Fruit fly (Drosophila melanogaster) whole organism, prepupa: ENCODE results near the gene CG31697.

ENCODE experiments used
- Blimp-1 ChIP-seq: fragments of 200-800 bp; sonication (Bioruptor generic); optimal IDR thresholded peaks from 3 replicates; lab custom pipeline; 2017; ENCODE audit warnings: missing biosample characterization, missing genetic modification characterization, mild to moderate bottlenecking, moderate library complexity, missing genetic modification reagents
- CG11762 ChIP-seq: fragments of 200-800 bp; sonication (Bioruptor generic); optimal IDR thresholded peaks from 3 replicates; lab custom pipeline; 2016; ENCODE audit warnings: missing biosample characterization, missing genetic modification characterization; ENCODE audit not compliant: insufficient read depth
- CG11902 ChIP-seq: fragments of 200-800 bp; sonication (Bioruptor generic); optimal IDR thresholded peaks from 3 replicates; lab custom pipeline; 2016; ENCODE audit warnings: missing biosample characterization, missing genetic modification characterization
- CG15336 ChIP-seq: fragments of 200-800 bp; sonication (Bioruptor generic); IDR thresholded peaks from 2 replicates; pipeline ENCODE4 v1.3.6; 2022; ENCODE audit warnings: missing biosample characterization, missing genetic modification characterization
- CG1621 ChIP-seq: fragments of 200-800 bp; sonication (Bioruptor generic); optimal IDR thresholded peaks from 3 replicates; lab custom pipeline; 2018; ENCODE audit warnings: missing biosample characterization, mild to moderate bottlenecking, missing genetic modification characterization
- CG16779 ChIP-seq: fragments of 200-800 bp; sonication (Bioruptor generic); optimal IDR thresholded peaks from 3 replicates; lab custom pipeline; 2017; ENCODE audit warnings: missing biosample characterization, mild to moderate bottlenecking, missing genetic modification characterization
- CG3032 ChIP-seq: fragments of 200-800 bp; optimal IDR thresholded peaks from 2 replicates; lab custom pipeline; 2019; ENCODE audit warnings: missing biosample characterization, mild to moderate bottlenecking, missing genetic modification characterization, moderate library complexity
- CG3919 ChIP-seq: fragments of 200-800 bp; sonication (Bioruptor generic); optimal IDR thresholded peaks from 3 replicates; lab custom pipeline; 2016; ENCODE audit warnings: missing biosample characterization, missing genetic modification characterization
- CG4318 ChIP-seq: fragments of 200-800 bp; sonication (Bioruptor generic); optimal IDR thresholded peaks from 3 replicates; lab custom pipeline; 2017; ENCODE audit warnings: missing biosample characterization, mild to moderate bottlenecking, missing genetic modification characterization
- CG6163 ChIP-seq: fragments of 200-800 bp; sonication (Bioruptor generic); IDR thresholded peaks from 3 replicates; pipeline ENCODE4 v1.3.6; 2022; ENCODE audit warnings: missing biosample characterization, missing genetic modification characterization
- CG6792 ChIP-seq: fragments of 200-800 bp; sonication (Bioruptor generic); optimal IDR thresholded peaks from 3 replicates; lab custom pipeline; 2016; ENCODE audit warnings: missing biosample characterization, missing genetic modification characterization
- CG6808 ChIP-seq: fragments of 200-800 bp; sonication (Bioruptor generic); optimal IDR thresholded peaks from 3 replicates; lab custom pipeline; 2017; ENCODE audit warnings: missing biosample characterization, missing genetic modification characterization, mild to moderate bottlenecking, moderate library complexity, missing genetic modification reagents
- CG6854 ChIP-seq: fragments of 200-800 bp; sonication (Bioruptor generic); optimal IDR thresholded peaks from 2 replicates; lab custom pipeline; 2017; ENCODE audit warnings: missing biosample characterization, mild to moderate bottlenecking, missing genetic modification characterization
- CG8119 ChIP-seq: fragments of 200-800 bp; sonication (Bioruptor generic); IDR thresholded peaks from 3 replicates; pipeline ENCODE4 v1.3.6; 2022; ENCODE audit warnings: missing biosample characterization, missing genetic modification characterization
- CG8319 ChIP-seq: fragments of 200-800 bp; sonication (Bioruptor generic); optimal IDR thresholded peaks from 3 replicates; lab custom pipeline; 2016; ENCODE audit warnings: missing biosample characterization, missing genetic modification characterization
- CG8632 ChIP-seq: fragments of 200-800 bp; sonication (Bioruptor generic); optimal IDR thresholded peaks from 3 replicates; lab custom pipeline; 2016; ENCODE audit warnings: missing biosample characterization, missing genetic modification characterization
- CG9139 ChIP-seq: fragments of 200-800 bp; sonication (Bioruptor generic); optimal IDR thresholded peaks from 3 replicates; lab custom pipeline; 2017; ENCODE audit warnings: missing biosample characterization, mild to moderate bottlenecking, missing genetic modification characterization
- Eip75B ChIP-seq: fragments of 200-800 bp; sonication (Bioruptor generic); optimal IDR thresholded peaks from 3 replicates; lab custom pipeline; 2016; ENCODE audit warnings: missing biosample characterization, missing genetic modification characterization
- Eip78C ChIP-seq: fragments of 200-800 bp; sonication (Bioruptor generic); peaks from one replicate; lab custom pipeline; 2016; ENCODE audit warnings: missing biosample characterization, missing genetic modification characterization
- Eip93F ChIP-seq: fragments of 200-800 bp; sonication (Bioruptor generic); optimal IDR thresholded peaks from 2 replicates; lab custom pipeline; 2016; ENCODE audit warnings: missing biosample characterization, mild to moderate bottlenecking, missing genetic modification characterization
- Gug ChIP-seq: fragments of 200-800 bp; sonication (Bioruptor generic); IDR thresholded peaks from 2 replicates; pipeline ENCODE4 v1.3.6; 2022; ENCODE audit warnings: missing biosample characterization, missing genetic modification characterization
- Hr38 ChIP-seq: sonication (Bioruptor generic); optimal IDR thresholded peaks from 2 replicates; lab custom pipeline; 2016; ENCODE audit warnings: missing biosample characterization, missing genetic modification characterization
- Hr39 ChIP-seq: fragments of 200-800 bp; sonication (Bioruptor generic); optimal IDR thresholded peaks from 2 replicates; lab custom pipeline; 2016; ENCODE audit warnings: missing biosample characterization, missing genetic modification characterization
- Hr4 ChIP-seq: fragments of 200-800 bp; sonication (Bioruptor generic); optimal IDR thresholded peaks from 3 replicates; lab custom pipeline; 2016; ENCODE audit warnings: missing biosample characterization, missing genetic modification characterization
- Lpt ChIP-seq: fragments of 200-800 bp; sonication (Bioruptor generic); optimal IDR thresholded peaks from 3 replicates; lab custom pipeline; 2016; ENCODE audit warnings: missing biosample characterization, missing genetic modification characterization
- Met ChIP-seq: fragments of 200-800 bp; sonication (Bioruptor generic); optimal IDR thresholded peaks from 3 replicates; lab custom pipeline; 2016; ENCODE audit warnings: missing biosample characterization, missing genetic modification characterization
- OdsH ChIP-seq: fragments of 200-800 bp; sonication (Bioruptor generic); optimal IDR thresholded peaks from 3 replicates; lab custom pipeline; 2016; ENCODE audit warnings: missing biosample characterization, missing genetic modification characterization
- Smox ChIP-seq: fragments of 200-800 bp; sonication (Bioruptor generic); optimal IDR thresholded peaks from 3 replicates; lab custom pipeline; 2016; ENCODE audit warnings: missing biosample characterization, missing genetic modification characterization
- Sox102F ChIP-seq: fragments of 200-800 bp; sonication (Bioruptor generic); optimal IDR thresholded peaks from 2 replicates; lab custom pipeline; 2016; ENCODE audit warnings: missing biosample characterization, mild to moderate bottlenecking, missing genetic modification characterization
- Sox14 ChIP-seq: fragments of 200-800 bp; sonication (Bioruptor generic); optimal IDR thresholded peaks from 3 replicates; lab custom pipeline; 2016; ENCODE audit warnings: missing biosample characterization, missing genetic modification characterization
- achi ChIP-seq: fragments of 200-800 bp; sonication (Bioruptor generic); optimal IDR thresholded peaks from 3 replicates; lab custom pipeline; 2016; ENCODE audit warnings: missing biosample characterization, missing genetic modification characterization
- acj6 ChIP-seq: fragments of 200-800 bp; sonication (Bioruptor generic); optimal IDR thresholded peaks from 3 replicates; lab custom pipeline; 2016; ENCODE audit warnings: missing biosample characterization, missing genetic modification characterization
- cyc ChIP-seq: fragments of 200-800 bp; sonication (Bioruptor generic); optimal IDR thresholded peaks from 3 replicates; lab custom pipeline; 2016; ENCODE audit warnings: missing biosample characterization, missing genetic modification characterization
- eg ChIP-seq: fragments of 200-800 bp; sonication (Bioruptor generic); IDR thresholded peaks from 3 replicates; pipeline ENCODE4 v1.3.6; 2022; ENCODE audit warnings: missing biosample characterization, missing genetic modification characterization
- esn ChIP-seq: fragments of 200-800 bp; sonication (Bioruptor generic); optimal IDR thresholded peaks from 2 replicates; lab custom pipeline; 2016; ENCODE audit warnings: missing biosample characterization, mild to moderate bottlenecking, missing genetic modification characterization, moderate library complexity
- fd59A ChIP-seq: fragments of 200-800 bp; sonication (Bioruptor generic); optimal IDR thresholded peaks from 2 replicates; lab custom pipeline; 2017; ENCODE audit warnings: missing biosample characterization, mild to moderate bottlenecking, missing genetic modification characterization, missing genetic modification reagents
- fd85E ChIP-seq: fragments of 200-800 bp; sonication (Bioruptor generic); optimal IDR thresholded peaks from 3 replicates; lab custom pipeline; 2016; ENCODE audit warnings: missing biosample characterization, missing genetic modification characterization
- fkh ChIP-seq: fragments of 200-800 bp; sonication (Bioruptor generic); optimal IDR thresholded peaks from 3 replicates; lab custom pipeline; 2017; ENCODE audit warnings: missing biosample characterization, mild to moderate bottlenecking, missing genetic modification characterization, moderate library complexity
- net ChIP-seq: fragments of 200-800 bp; sonication (Bioruptor generic); optimal IDR thresholded peaks from 3 replicates; lab custom pipeline; 2016; ENCODE audit warnings: missing biosample characterization, missing genetic modification characterization
- spab ChIP-seq: fragments of 200-800 bp; sonication (Bioruptor generic); optimal IDR thresholded peaks from 2 replicates; lab custom pipeline; 2017; ENCODE audit warnings: missing biosample characterization, mild to moderate bottlenecking, missing genetic modification characterization, missing genetic modification reagents
- ss ChIP-seq, 2 experiments: fragments of 200-800 bp; sonication (Bioruptor generic); optimal IDR thresholded peaks; 2 replicates in 1 of 2; 3 replicates in 1 of 2; lab custom pipeline; 2017 to 2018; ENCODE audit warnings: mild to moderate bottlenecking in 2 of 2, missing biosample characterization in 2 of 2, missing genetic modification characterization in 2 of 2, moderate library complexity in 1 of 2
- svp ChIP-seq: fragments of 200-800 bp; sonication (Bioruptor generic); peaks from one replicate; lab custom pipeline; 2016; ENCODE audit warnings: missing biosample characterization, missing genetic modification characterization
- topi ChIP-seq: fragments of 200-800 bp; sonication (Bioruptor generic); optimal IDR thresholded peaks from 3 replicates; lab custom pipeline; 2016; ENCODE audit warnings: missing biosample characterization, missing genetic modification characterization
- vri ChIP-seq: fragments of 200-800 bp; sonication (Bioruptor generic); optimal IDR thresholded peaks from 3 replicates; lab custom pipeline; 2016; ENCODE audit warnings: missing biosample characterization, mild to moderate bottlenecking, missing genetic modification characterization

The CG31697 gene

dm6 chr2L:19546869-19547710, 11.8 kb downstream of the CG31697 start, which contains the start of gene CG10337 (continued):
- no peak for TF ChIP-seq achi
- TF ChIP-seq fd59A = no peak
- TF ChIP-seq svp = peak; percentile 72
- TF ChIP-seq esn (GFP tag; lab: Kevin White, UChicago) = peak; percentile 6
- no peak for TF ChIP-seq CG9139 (GFP tag; lab: Kevin White, UChicago)
- peak; percentile 84 for TF ChIP-seq Eip78C (GFP tag; lab: Kevin White, UChicago)
- no peak for TF ChIP-seq CG4318 (GFP tag; lab: Kevin White, UChicago)
- TF ChIP-seq Eip93F (GFP tag; lab: Kevin White, UChicago) = no peak
- peak; percentile 42; the same call in 1 of the 3 replicates for TF ChIP-seq CG6163
- no peak for TF ChIP-seq Gug (GFP tag; lab: Robert Waterston, UW)
- peak; percentile 38 for TF ChIP-seq Met
- no peak for TF ChIP-seq Sox14 (GFP tag; lab: Kevin White, UChicago)
- peak; percentile 55 for TF ChIP-seq vri (GFP tag; lab: Kevin White, UChicago)
- TF ChIP-seq fkh (GFP tag; lab: Kevin White, UChicago) = peak; percentile 87
- no peak for TF ChIP-seq CG6854 (GFP tag; lab: Kevin White, UChicago)
- no peak for TF ChIP-seq CG11762 (GFP tag; lab: Kevin White, UChicago)
- TF ChIP-seq CG15336 = peak; percentile 52
- peak; percentile 34 for TF ChIP-seq topi
- no peak for TF ChIP-seq CG3032 (tag; lab: Kevin White, UChicago)
- peak; percentile 17 for TF ChIP-seq net (GFP tag; lab: Kevin White, UChicago)
- peak; percentile 12 for TF ChIP-seq acj6 (GFP tag; lab: Kevin White, UChicago)
- no peak for TF ChIP-seq CG6808
- TF ChIP-seq cyc = no peak
- TF ChIP-seq Hr4 (GFP tag; lab: Kevin White, UChicago) = peak; percentile 21
- TF ChIP-seq spab (GFP tag; lab: Kevin White, UChicago) = no peak
- TF ChIP-seq CG8319 (GFP tag; lab: Kevin White, UChicago) = no peak
- peak; percentile 5 for TF ChIP-seq Hr39 (GFP tag; lab: Kevin White, UChicago)

dm6 chr2L:19548158-19548557, 12.9 kb downstream of the CG31697 start, which contains the start of gene Tep4:
Tep4 (plus strand) TSS chr2L:19548507.
- TF ChIP-seq CG16779 (tag; lab: Kevin White, UChicago) (no peak), fd85E (GFP tag; lab: Kevin White, UChicago) (no peak), fkh (GFP tag; lab: Kevin White, UChicago) (peak; percentile 4), CG15336 (peak; percentile 29; the same call in 1 of the 2 replicates), OdsH (GFP tag; lab: Kevin White, UChicago) (no peak), CG11902 (GFP tag; lab: Kevin White, UChicago) (no peak), vri (GFP tag; lab: Kevin White, UChicago) (no peak), CG3919 (GFP tag; lab: Kevin White, UChicago) (no peak), eg (peak; percentile 30; the same call in 1 of the 3 replicates), esn (GFP tag; lab: Kevin White, UChicago) (no peak), Hr38 (GFP tag; lab: Kevin White, UChicago) (no peak), CG1621 (tag; lab: Kevin White, UChicago) (peak; percentile 9)

- no peak for TF ChIP-seq fd85E (GFP tag; lab: Kevin White, UChicago)
- TF ChIP-seq cyc = no peak
- TF ChIP-seq CG6163 = no peak
- TF ChIP-seq Sox14 (GFP tag; lab: Kevin White, UChicago) = no peak
- TF ChIP-seq CG8119 (GFP tag; lab: Robert Waterston, UW) = peak; percentile 60; the same call in 2 of the 3 replicates
- peak; percentile 91 for TF ChIP-seq svp
- TF ChIP-seq CG9139 (GFP tag; lab: Kevin White, UChicago) = peak; percentile 29
- peak; percentile 48 for TF ChIP-seq Sox102F (GFP tag; lab: Kevin White, UChicago)
- peak; percentile 37 for TF ChIP-seq achi
- TF ChIP-seq Blimp-1 (GFP tag; lab: Kevin White, UChicago) = peak; percentile 32
- TF ChIP-seq Eip75B = peak; percentile 68
- TF ChIP-seq ss (GFP tag; optimal IDR thresholded peaks at IDR 0.05; lab: Kevin White, UChicago) = no peak
- TF ChIP-seq CG6792 (GFP tag; lab: Kevin White, UChicago) = peak; percentile 12
- peak; percentile 40 for TF ChIP-seq Smox (GFP tag; lab: Kevin White, UChicago)
- TF ChIP-seq Hr4 (GFP tag; lab: Kevin White, UChicago) = no peak
- peak; percentile 71 for TF ChIP-seq vri (GFP tag; lab: Kevin White, UChicago)
- TF ChIP-seq Eip78C (GFP tag; lab: Kevin White, UChicago) = peak; percentile 71
- no peak for TF ChIP-seq CG8632
- TF ChIP-seq esn (GFP tag; lab: Kevin White, UChicago) = peak; percentile 20
- TF ChIP-seq eg = no peak; the same call in 2 of the 3 replicates
- peak; percentile 70 for TF ChIP-seq CG6808
- TF ChIP-seq Hr39 (GFP tag; lab: Kevin White, UChicago) = no peak
- TF ChIP-seq Lpt (GFP tag; lab: Kevin White, UChicago) = peak; percentile 50
- no peak for TF ChIP-seq fd59A
- peak; percentile 93 for TF ChIP-seq fkh (GFP tag; lab: Kevin White, UChicago)
- TF ChIP-seq CG6854 (GFP tag; lab: Kevin White, UChicago) = peak; percentile 74
Observed at dm6 chr2L:19549412-19549811, 14.2 kb downstream of the CG31697 start.
